Worm (Caenorhabditis elegans): ENCODE measurements around the gene spl-2.

DNA sequence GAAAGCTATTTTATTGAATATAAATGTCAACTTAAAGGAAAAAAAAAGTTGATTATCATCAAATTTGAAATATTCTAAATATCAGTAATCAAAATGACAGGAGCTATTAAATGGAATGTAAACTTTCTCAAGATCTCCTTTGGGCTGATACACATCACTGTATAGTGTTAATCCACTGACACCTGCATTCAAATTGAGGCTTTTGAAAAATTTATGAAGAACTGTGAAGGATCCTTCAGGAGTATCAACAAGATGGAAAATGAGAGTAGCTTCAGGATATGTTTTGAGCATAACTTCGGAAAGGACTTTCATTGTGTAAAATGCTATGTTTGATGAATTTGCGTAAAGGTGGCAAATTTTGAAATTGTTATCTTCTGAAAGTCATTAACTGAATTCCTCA, 49.5 kb downstream of the spl-2 start:
- TF ChIP-seq K12H6.12 (tag; optimal IDR thresholded peaks at IDR 0.05) (no peak), akir-1 (GFP tag; optimal IDR thresholded peaks at IDR 0.05) (no peak), hmg-1.2 (GFP tag; IDR thresholded peaks at IDR 0.05) (no peak; the same call in 1 of the 2 replicates), pbrm-1 (GFP tag; IDR thresholded peaks at IDR 0.05) (no peak), F39B2.1 (GFP tag; IDR thresholded peaks at IDR 0.05) (no peak), pha-4 (tag; optimal IDR thresholded peaks at IDR 0.05) (peak; percentile 63), let-526 (GFP tag; IDR thresholded peaks at IDR 0.05) (no peak), hlh-26 (GFP tag; conservative IDR thresholded peaks at IDR 0.05) (no peak), unc-62 (GFP tag; optimal IDR thresholded peaks at IDR 0.05) (no peak), nfyb-1 (GFP tag; IDR thresholded peaks at IDR 0.05) (peak; percentile 28; the same call in 1 of the 2 replicates), ztf-3 (GFP tag; optimal IDR thresholded peaks at IDR 0.05) (no peak), atf-7 (tag; optimal IDR thresholded peaks at IDR 0.05) (no peak), fkh-3 (tag; optimal IDR thresholded peaks at IDR 0.05) (no peak)
